Fruit fly (Drosophila melanogaster) whole organism, embryonic: ENCODE results near the gene Muc14A.

Experiments
- BEAF-32 ChIP-seq: fragments of 200-800 bp; sonication (Bioruptor generic); optimal IDR thresholded peaks from 3 replicates; lab custom pipeline; 2017; ENCODE audit warnings: missing biosample characterization, missing genetic modification characterization, mild to moderate bottlenecking, moderate library complexity, missing genetic modification reagents
- CG10147 ChIP-seq: fragments of 200-800 bp; sonication (Bioruptor generic); optimal IDR thresholded peaks from 2 replicates; lab custom pipeline; 2019; ENCODE audit warnings: missing biosample characterization, mild to moderate bottlenecking, missing genetic modification characterization, moderate library complexity
- CG10267 ChIP-seq: fragments of 200-800 bp; sonication (Bioruptor generic); optimal IDR thresholded peaks from 2 replicates; lab custom pipeline; 2018; ENCODE audit warnings: missing biosample characterization, mild to moderate bottlenecking, missing genetic modification characterization, moderate library complexity
- CG10366 ChIP-seq: fragments of 200-800 bp; sonication (Bioruptor generic); IDR thresholded peaks from 2 replicates; pipeline ENCODE4 v1.3.6; 2022; ENCODE audit warnings: missing biosample characterization, missing genetic modification characterization
- CG10654 ChIP-seq: fragments of 200-800 bp; sonication (Bioruptor generic); optimal IDR thresholded peaks from 2 replicates; lab custom pipeline; 2016; ENCODE audit warnings: missing biosample characterization, missing genetic modification characterization
- CG11696 ChIP-seq: fragments of 200-800 bp; sonication (Bioruptor generic); IDR thresholded peaks from 2 replicates; pipeline ENCODE4 v1.3.6; 2022; ENCODE audit warnings: missing biosample characterization, missing genetic modification characterization
- CG13123 ChIP-seq: fragments of 200-800 bp; sonication (Bioruptor generic); optimal IDR thresholded peaks from 2 replicates; lab custom pipeline; 2016; ENCODE audit warnings: missing biosample characterization, missing genetic modification characterization
- CG13296 ChIP-seq: fragments of 200-800 bp; sonication (Bioruptor generic); optimal IDR thresholded peaks from 3 replicates; lab custom pipeline; 2018; ENCODE audit warnings: missing biosample characterization, mild to moderate bottlenecking, missing genetic modification characterization
- CG13424 ChIP-seq: fragments of 200-800 bp; sonication (Bioruptor generic); optimal IDR thresholded peaks from 2 replicates; lab custom pipeline; 2019; ENCODE audit warnings: missing biosample characterization, mild to moderate bottlenecking, missing genetic modification characterization, moderate library complexity
- CG14667 ChIP-seq: fragments of 200-800 bp; sonication (Bioruptor generic); IDR thresholded peaks from 2 replicates; pipeline ENCODE4 v1.3.6; 2022; ENCODE audit warnings: missing biosample characterization, missing genetic modification characterization
- CG16815 ChIP-seq: fragments of 200-800 bp; sonication (Bioruptor generic); optimal IDR thresholded peaks from 3 replicates; lab custom pipeline; 2017; ENCODE audit warnings: missing biosample characterization, mild to moderate bottlenecking, missing genetic modification characterization
- CG32767 ChIP-seq: fragments of 200-800 bp; sonication (Bioruptor generic); IDR thresholded peaks from 2 replicates; pipeline ENCODE4 v1.3.6; 2022; ENCODE audit warnings: missing biosample characterization, missing genetic modification characterization
- CG34422 ChIP-seq: fragments of 200-800 bp; sonication (Bioruptor generic); IDR thresholded peaks from 3 replicates; pipeline ENCODE4 v1.3.6; 2022; ENCODE audit warnings: missing biosample characterization, missing genetic modification characterization
- CG42726 ChIP-seq: fragments of 200-800 bp; sonication (Bioruptor generic); IDR thresholded peaks from 2 replicates; pipeline ENCODE4 v1.3.6; 2022; ENCODE audit warnings: missing biosample characterization, missing genetic modification characterization; ENCODE audit not compliant: partially characterized antibody
- CG5180 ChIP-seq: fragments of 200-800 bp; sonication (Bioruptor generic); optimal IDR thresholded peaks from 3 replicates; lab custom pipeline; 2017; ENCODE audit warnings: missing biosample characterization, missing genetic modification characterization, mild to moderate bottlenecking, moderate library complexity, missing genetic modification reagents
- CG7372 ChIP-seq: fragments of 200-800 bp; sonication (Bioruptor generic); IDR thresholded peaks from 2 replicates; pipeline ENCODE4 v1.3.6; 2022; ENCODE audit warnings: missing biosample characterization, missing genetic modification characterization
- CG7987 ChIP-seq: fragments of 200-800 bp; sonication (Bioruptor generic); optimal IDR thresholded peaks from 2 replicates; lab custom pipeline; 2018; ENCODE audit warnings: missing biosample characterization, mild to moderate bottlenecking, missing genetic modification characterization, moderate library complexity
- CG8281 ChIP-seq: fragments of 200-800 bp; sonication (Bioruptor generic); optimal IDR thresholded peaks from 2 replicates; lab custom pipeline; 2018; ENCODE audit warnings: missing biosample characterization, mild to moderate bottlenecking, missing genetic modification characterization, moderate library complexity
- CG8924 ChIP-seq: fragments of 200-800 bp; optimal IDR thresholded peaks from 3 replicates; lab custom pipeline; 2019; ENCODE audit warnings: missing biosample characterization, mild to moderate bottlenecking, missing genetic modification characterization, moderate library complexity
- CG9215 ChIP-seq: fragments of 200-800 bp; sonication (Bioruptor generic); IDR thresholded peaks from 2 replicates; pipeline ENCODE4 v1.3.6; 2022; ENCODE audit warnings: missing biosample characterization, missing genetic modification characterization
- CG9876 ChIP-seq: fragments of 200-800 bp; sonication (Bioruptor generic); optimal IDR thresholded peaks from 2 replicates; lab custom pipeline; 2016; ENCODE audit warnings: missing biosample characterization, missing genetic modification characterization
- Dek ChIP-seq: fragments of 200-800 bp; sonication (Bioruptor generic); optimal IDR thresholded peaks from 3 replicates; lab custom pipeline; 2019; ENCODE audit warnings: missing biosample characterization, mild to moderate bottlenecking, missing genetic modification characterization, moderate library complexity
- Dip3 ChIP-seq: fragments of 200-800 bp; sonication (Bioruptor generic); optimal IDR thresholded peaks from 3 replicates; lab custom pipeline; 2016; ENCODE audit warnings: missing biosample characterization, missing genetic modification characterization
- Doc3 ChIP-seq: fragments of 200-800 bp; sonication (Bioruptor generic); IDR thresholded peaks from 3 replicates; pipeline ENCODE4 v1.3.6; 2022; ENCODE audit warnings: missing biosample characterization, missing genetic modification characterization; ENCODE audit not compliant: partially characterized antibody
- Ets97D ChIP-seq: fragments of 200-800 bp; sonication (Bioruptor generic); optimal IDR thresholded peaks from 3 replicates; lab custom pipeline; 2016; ENCODE audit warnings: missing biosample characterization, missing genetic modification characterization
- Fer1 ChIP-seq: fragments of 200-800 bp; sonication (Bioruptor generic); optimal IDR thresholded peaks from 2 replicates; lab custom pipeline; 2017; ENCODE audit warnings: missing biosample characterization, mild to moderate bottlenecking, missing genetic modification characterization
- Max ChIP-seq: fragments of 200-800 bp; sonication (Bioruptor generic); optimal IDR thresholded peaks from 2 replicates; lab custom pipeline; 2016; ENCODE audit warnings: missing biosample characterization, mild to moderate bottlenecking, missing genetic modification characterization
- Side ChIP-seq: fragments of 200-800 bp; sonication (Bioruptor generic); optimal IDR thresholded peaks from 2 replicates; lab custom pipeline; 2016; ENCODE audit warnings: missing biosample characterization, missing genetic modification characterization
- Sry-β ChIP-seq: fragments of 200-800 bp; sonication (Bioruptor generic); optimal IDR thresholded peaks from 2 replicates; lab custom pipeline; 2018; ENCODE audit warnings: missing biosample characterization, mild to moderate bottlenecking, missing genetic modification characterization, moderate library complexity
- al ChIP-seq: fragments of 200-800 bp; sonication (Bioruptor generic); IDR thresholded peaks from 2 replicates; pipeline ENCODE4 v1.3.6; 2022; ENCODE audit warnings: missing biosample characterization, missing genetic modification characterization
- ap ChIP-seq: fragments of 200-800 bp; sonication (Bioruptor generic); IDR thresholded peaks from 2 replicates; pipeline ENCODE4 v1.3.6; 2022; ENCODE audit warnings: missing biosample characterization, missing genetic modification characterization
- az2 ChIP-seq: fragments of 200-800 bp; sonication (Bioruptor generic); optimal IDR thresholded peaks from 3 replicates; lab custom pipeline; 2016; ENCODE audit warnings: missing biosample characterization, missing genetic modification characterization
- bbx ChIP-seq: fragments of 200-800 bp; sonication (Bioruptor generic); IDR thresholded peaks from 2 replicates; pipeline ENCODE4 v1.3.6; 2022; ENCODE audit warnings: missing biosample characterization, missing genetic modification characterization; ENCODE audit not compliant: partially characterized antibody
- chn ChIP-seq: fragments of 200-800 bp; sonication (Bioruptor generic); optimal IDR thresholded peaks from 2 replicates; lab custom pipeline; 2016; ENCODE audit warnings: missing biosample characterization, missing genetic modification characterization
- ci ChIP-seq: fragments of 200-800 bp; sonication (Bioruptor generic); IDR thresholded peaks from 3 replicates; pipeline ENCODE4 v1.3.6; 2022; ENCODE audit warnings: missing biosample characterization, missing genetic modification characterization
- crol ChIP-seq: fragments of 200-800 bp; sonication (Bioruptor generic); IDR thresholded peaks from 2 replicates; pipeline ENCODE4 v1.3.6; 2022; ENCODE audit warnings: missing biosample characterization, missing genetic modification characterization
- dysf ChIP-seq: fragments of 200-800 bp; sonication (Bioruptor generic); IDR thresholded peaks from 3 replicates; pipeline ENCODE4 v1.3.6; 2022; ENCODE audit warnings: missing biosample characterization, missing genetic modification characterization
- gfzf ChIP-seq: fragments of 200-800 bp; sonication (Bioruptor generic); optimal IDR thresholded peaks from 2 replicates; lab custom pipeline; 2016; ENCODE audit warnings: missing biosample characterization, mild to moderate bottlenecking, missing genetic modification characterization, moderate library complexity
- grn ChIP-seq: fragments of 200-800 bp; sonication (Bioruptor generic); optimal IDR thresholded peaks from 3 replicates; lab custom pipeline; 2017; ENCODE audit warnings: missing biosample characterization, missing genetic modification characterization
- inv ChIP-seq: fragments of 200-800 bp; sonication (Bioruptor generic); IDR thresholded peaks from 2 replicates; pipeline ENCODE4 v1.3.6; 2022; ENCODE audit warnings: missing biosample characterization, missing genetic modification characterization; ENCODE audit not compliant: partially characterized antibody
- knrl ChIP-seq: fragments of 200-800 bp; sonication (Bioruptor generic); IDR thresholded peaks from 3 replicates; pipeline ENCODE4 v1.3.6; 2022; ENCODE audit warnings: missing biosample characterization, missing genetic modification characterization; ENCODE audit not compliant: partially characterized antibody
- p53 ChIP-seq: fragments of 200-800 bp; sonication (Bioruptor generic); optimal IDR thresholded peaks from 2 replicates; lab custom pipeline; 2016; ENCODE audit warnings: missing biosample characterization, missing genetic modification characterization
- peb ChIP-seq: fragments of 200-800 bp; sonication (Bioruptor generic); IDR thresholded peaks from 2 replicates; pipeline ENCODE4 v1.3.6; 2022; ENCODE audit warnings: missing biosample characterization, missing genetic modification characterization
- pita ChIP-seq: fragments of 200-800 bp; sonication (Bioruptor generic); optimal IDR thresholded peaks from 2 replicates; lab custom pipeline; 2017; ENCODE audit warnings: missing biosample characterization, mild to moderate bottlenecking, missing genetic modification characterization
- rib ChIP-seq: fragments of 200-800 bp; sonication (Bioruptor generic); IDR thresholded peaks from 2 replicates; pipeline ENCODE4 v1.3.6; 2022; ENCODE audit warnings: missing biosample characterization, missing genetic modification characterization
- so ChIP-seq: fragments of 200-800 bp; sonication (Bioruptor generic); IDR thresholded peaks from 3 replicates; pipeline ENCODE4 v1.3.6; 2022; ENCODE audit warnings: missing biosample characterization, missing genetic modification characterization
- tin ChIP-seq: fragments of 200-800 bp; sonication (Bioruptor generic); optimal IDR thresholded peaks from 3 replicates; lab custom pipeline; 2016; ENCODE audit warnings: missing biosample characterization, missing genetic modification characterization
- trem ChIP-seq: fragments of 200-800 bp; optimal IDR thresholded peaks from 3 replicates; lab custom pipeline; 2019; ENCODE audit warnings: missing biosample characterization, mild to moderate bottlenecking, missing genetic modification characterization, moderate library complexity
- vfl ChIP-seq: fragments of 200-800 bp; sonication (Bioruptor generic); optimal IDR thresholded peaks from 2 replicates; lab custom pipeline; 2016; ENCODE audit warnings: missing biosample characterization, missing genetic modification characterization
- vnd ChIP-seq: fragments of 200-800 bp; sonication (Bioruptor generic); IDR thresholded peaks from 3 replicates; pipeline ENCODE4 v1.3.6; 2022; ENCODE audit warnings: missing biosample characterization, missing genetic modification characterization; ENCODE audit not compliant: partially characterized antibody

Gene Muc14A

DNA sequence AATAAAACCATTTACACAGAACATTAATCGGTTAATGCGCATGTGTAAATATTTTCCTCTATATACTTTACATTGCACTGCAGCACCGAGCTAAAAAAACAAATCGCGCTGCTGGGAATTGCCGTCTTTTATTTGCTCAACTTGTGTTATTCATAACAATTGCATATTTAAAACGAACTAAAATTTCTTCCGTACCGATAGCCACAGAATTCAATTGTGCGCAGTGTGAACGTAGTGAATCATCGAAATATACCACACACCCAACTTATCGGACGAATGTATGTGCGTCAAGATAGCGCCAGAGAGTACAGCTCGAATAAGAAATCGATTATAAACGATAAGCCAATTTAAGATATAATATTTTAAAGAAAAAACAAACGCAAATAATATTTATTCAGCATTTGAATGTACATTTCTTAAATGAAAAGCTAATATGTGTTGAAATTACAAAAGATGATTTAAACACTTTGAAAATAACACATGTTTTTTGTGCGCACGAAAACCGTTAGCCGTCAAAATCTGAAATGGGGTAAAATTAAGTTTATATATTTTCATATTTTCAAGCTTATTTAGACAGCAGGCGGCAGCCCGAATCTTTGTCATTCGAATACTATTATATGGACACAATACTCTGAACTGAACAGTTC, 3.2 kb upstream of the Muc14A start, which contains the start of the genes vap and CG12698 (continued):
- no peak for TF ChIP-seq Sry-β (GFP tag; lab: Kevin White, UChicago)
- TF ChIP-seq dysf (GFP tag; lab: Robert Waterston, UW), result no peak
- TF ChIP-seq CG14667, result no peak
- TF ChIP-seq CG13296 (GFP tag; lab: Kevin White, UChicago), result no peak
- no peak for TF ChIP-seq Max (GFP tag; lab: Kevin White, UChicago)
- TF ChIP-seq crol (GFP tag; lab: Robert Waterston, UW), result no peak
- TF ChIP-seq bbx (GFP tag; lab: Robert Waterston, UW), result peak; percentile 64
- TF ChIP-seq p53 (GFP tag; lab: Kevin White, UChicago), result no peak
- TF ChIP-seq CG9215, result no peak
- no peak for TF ChIP-seq Side (GFP tag; lab: Kevin White, UChicago)
- TF ChIP-seq vfl (GFP tag; lab: Kevin White, UChicago), result no peak
- peak; percentile 56; the same call in 1 of the 2 replicates for TF ChIP-seq CG42726 (GFP tag; lab: Robert Waterston, UW)
- TF ChIP-seq so (GFP tag; lab: Robert Waterston, UW), result no peak
- TF ChIP-seq gfzf (GFP tag; lab: Kevin White, UChicago), result peak; percentile 71
- peak; percentile 80 for TF ChIP-seq BEAF-32
- TF ChIP-seq Doc3 (GFP tag; lab: Robert Waterston, UW), result peak; percentile 42; the same call in 1 of the 3 replicates
- TF ChIP-seq CG8281 (tag; lab: Kevin White, UChicago), result no peak
- TF ChIP-seq CG9876 (GFP tag; lab: Kevin White, UChicago), result no peak
- TF ChIP-seq CG8924 (tag; lab: Kevin White, UChicago), result peak; percentile 29
- no peak for TF ChIP-seq CG16815 (GFP tag; lab: Kevin White, UChicago)
- TF ChIP-seq peb (GFP tag; lab: Robert Waterston, UW), result no peak
- TF ChIP-seq CG13123 (GFP tag; lab: Kevin White, UChicago), result no peak
- no peak for TF ChIP-seq al
- no peak for TF ChIP-seq Dek (tag; lab: Kevin White, UChicago)
- TF ChIP-seq inv (GFP tag; lab: Robert Waterston, UW), result peak; percentile 71
- no peak for TF ChIP-seq grn (GFP tag; lab: Kevin White, UChicago)
- TF ChIP-seq CG10267, result peak; percentile 40
- no peak for TF ChIP-seq ap
- TF ChIP-seq CG34422 (GFP tag; lab: Robert Waterston, UW), result no peak
- TF ChIP-seq CG5180 (GFP tag; lab: Kevin White, UChicago), result no peak
- no peak for TF ChIP-seq CG10147 (GFP tag; lab: Kevin White, UChicago)
- no peak for TF ChIP-seq rib (GFP tag; lab: Robert Waterston, UW)
- no peak for TF ChIP-seq Dip3 (GFP tag; lab: Kevin White, UChicago)
- no peak for TF ChIP-seq CG7372
- no peak for TF ChIP-seq pita
- no peak for TF ChIP-seq CG11696 (GFP tag; lab: Robert Waterston, UW)
- TF ChIP-seq ci (GFP tag; lab: Robert Waterston, UW), result no peak
- no peak for TF ChIP-seq CG7987 (GFP tag; lab: Kevin White, UChicago)
- TF ChIP-seq az2 (GFP tag; lab: Kevin White, UChicago), result no peak
- TF ChIP-seq tin (GFP tag; lab: Kevin White, UChicago), result no peak
- no peak for TF ChIP-seq CG32767 (GFP tag; lab: Robert Waterston, UW)
- no peak for TF ChIP-seq chn (GFP tag; lab: Kevin White, UChicago)
- peak; percentile 75 for TF ChIP-seq knrl (GFP tag; lab: Robert Waterston, UW)
- no peak for TF ChIP-seq CG10654 (GFP tag; lab: Kevin White, UChicago)
- no peak for TF ChIP-seq CG10366 (GFP tag; lab: Robert Waterston, UW)
- peak; percentile 64 for TF ChIP-seq Ets97D (GFP tag; lab: Kevin White, UChicago)
- TF ChIP-seq Fer1 (GFP tag; lab: Kevin White, UChicago), result no peak
- no peak for TF ChIP-seq CG13424 (tag; lab: Kevin White, UChicago)
- peak; percentile 62; the same call in 2 of the 3 replicates for TF ChIP-seq vnd (GFP tag; lab: Robert Waterston, UW)
- TF ChIP-seq trem (tag; lab: Kevin White, UChicago), result peak; percentile 64
